Fruit fly (Drosophila melanogaster) whole organism, embryonic: Measurements from ENCODE around the gene CG32302.

ENCODE experiments used
- Ada2b ChIP-seq: fragments of 200-800 bp; sonication (Bioruptor generic); IDR thresholded peaks from 2 replicates; pipeline ENCODE4 v1.3.6; 2022; ENCODE audit warnings: missing biosample characterization, missing genetic modification characterization
- Adf1 ChIP-seq: fragments of 200-800 bp; sonication (Bioruptor generic); IDR thresholded peaks from 2 replicates; pipeline ENCODE4 v1.3.6; 2022; ENCODE audit warnings: missing biosample characterization, missing genetic modification characterization
- Asciz ChIP-seq: fragments of 200-800 bp; sonication (Bioruptor generic); optimal IDR thresholded peaks from 2 replicates; lab custom pipeline; 2017; ENCODE audit warnings: missing biosample characterization, mild to moderate bottlenecking, missing genetic modification characterization, missing genetic modification reagents
- Awh ChIP-seq: fragments of 200-800 bp; sonication (Bioruptor generic); IDR thresholded peaks from 2 replicates; pipeline ENCODE4, ENCODE4 v1.3.6; 2022; ENCODE audit warnings: missing biosample characterization, missing genetic modification characterization
- CG1024 ChIP-seq: fragments of 200-800 bp; sonication (Bioruptor generic); IDR thresholded peaks from 2 replicates; pipeline ENCODE4 v1.3.6; 2022; ENCODE audit warnings: missing biosample characterization, missing genetic modification characterization
- CG11093 ChIP-seq: fragments of 200-800 bp; sonication (Bioruptor generic); IDR thresholded peaks from 3 replicates; pipeline ENCODE4 v1.3.6; 2022; ENCODE audit warnings: missing biosample characterization, missing genetic modification characterization
- CG11723 ChIP-seq: fragments of 200-800 bp; sonication (Bioruptor generic); optimal IDR thresholded peaks from 2 replicates; lab custom pipeline; 2017; ENCODE audit warnings: missing biosample characterization, mild to moderate bottlenecking, missing genetic modification characterization
- CG14710 ChIP-seq: fragments of 200-800 bp; sonication (Bioruptor generic); optimal IDR thresholded peaks from 3 replicates; lab custom pipeline; 2019; ENCODE audit warnings: missing biosample characterization, mild to moderate bottlenecking, missing genetic modification characterization, moderate library complexity
- CG15601 ChIP-seq: fragments of 200-800 bp; sonication (Bioruptor generic); optimal IDR thresholded peaks from 3 replicates; lab custom pipeline; 2019; ENCODE audit warnings: missing biosample characterization, mild to moderate bottlenecking, missing genetic modification characterization, moderate library complexity
- CG17359 ChIP-seq: fragments of 200-800 bp; sonication (Bioruptor generic); optimal IDR thresholded peaks from 3 replicates; lab custom pipeline; 2018; ENCODE audit warnings: missing biosample characterization, mild to moderate bottlenecking, missing genetic modification characterization, moderate library complexity
- CG17612 ChIP-seq: fragments of 200-800 bp; sonication (Bioruptor generic); IDR thresholded peaks from 2 replicates; pipeline ENCODE4 v1.3.6; 2022; ENCODE audit warnings: missing biosample characterization, missing genetic modification characterization
- CG2129 ChIP-seq: fragments of 200-800 bp; sonication (Bioruptor generic); IDR thresholded peaks from 2 replicates; pipeline ENCODE4 v1.3.6; 2022; ENCODE audit warnings: missing biosample characterization, missing genetic modification characterization; ENCODE audit not compliant: partially characterized antibody
- CG3281 ChIP-seq: fragments of 200-800 bp; sonication (Bioruptor generic); optimal IDR thresholded peaks from 3 replicates; lab custom pipeline; 2017; ENCODE audit warnings: missing biosample characterization, mild to moderate bottlenecking, missing genetic modification characterization
- CG3995 ChIP-seq: fragments of 200-800 bp; sonication (Bioruptor generic); optimal IDR thresholded peaks from 3 replicates; lab custom pipeline; 2016; ENCODE audit warnings: missing biosample characterization, missing genetic modification characterization
- CG4730 ChIP-seq: fragments of 200-800 bp; sonication (Bioruptor generic); IDR thresholded peaks from 2 replicates; pipeline ENCODE4 v1.3.6; 2022; ENCODE audit warnings: missing biosample characterization, missing genetic modification characterization
- CG5245 ChIP-seq: fragments of 200-800 bp; sonication (Bioruptor generic); optimal IDR thresholded peaks from 3 replicates; lab custom pipeline; 2016; ENCODE audit warnings: missing biosample characterization, missing genetic modification characterization
- CG7372 ChIP-seq: fragments of 200-800 bp; sonication (Bioruptor generic); IDR thresholded peaks from 2 replicates; pipeline ENCODE4 v1.3.6; 2022; ENCODE audit warnings: missing biosample characterization, missing genetic modification characterization
- CG7928 ChIP-seq: fragments of 200-800 bp; sonication (Bioruptor generic); optimal IDR thresholded peaks from 2 replicates; lab custom pipeline; 2017; ENCODE audit warnings: missing biosample characterization, mild to moderate bottlenecking, missing genetic modification characterization
- CG9437 ChIP-seq: fragments of 200-800 bp; sonication (Bioruptor generic); optimal IDR thresholded peaks from 2 replicates; lab custom pipeline; 2018; ENCODE audit warnings: missing biosample characterization, mild to moderate bottlenecking, missing genetic modification characterization
- CG9609 ChIP-seq: fragments of 200-800 bp; sonication (Bioruptor generic); optimal IDR thresholded peaks from 3 replicates; lab custom pipeline; 2016; ENCODE audit warnings: missing biosample characterization, missing genetic modification characterization
- CG9797 ChIP-seq: fragments of 200-800 bp; sonication (Bioruptor generic); optimal IDR thresholded peaks from 3 replicates; lab custom pipeline; 2018; ENCODE audit warnings: missing biosample characterization, mild to moderate bottlenecking, missing genetic modification characterization
- Dll ChIP-seq: fragments of 200-800 bp; sonication (Bioruptor generic); IDR thresholded peaks from 4 replicates; pipeline ENCODE4 v1.3.6; 2022; ENCODE audit warnings: missing biosample characterization, missing genetic modification characterization; ENCODE audit not compliant: partially characterized antibody
- Doc3 ChIP-seq: fragments of 200-800 bp; sonication (Bioruptor generic); IDR thresholded peaks from 3 replicates; pipeline ENCODE4 v1.3.6; 2022; ENCODE audit warnings: missing biosample characterization, missing genetic modification characterization; ENCODE audit not compliant: partially characterized antibody
- GATAe ChIP-seq: fragments of 200-800 bp; sonication (Bioruptor generic); conservative IDR thresholded peaks from 2 replicates; pipeline ENCODE4 v1.3.6; 2022; ENCODE audit warnings: missing biosample characterization, missing genetic modification characterization
- Hr3 ChIP-seq: fragments of 200-800 bp; sonication (Bioruptor generic); optimal IDR thresholded peaks from 3 replicates; lab custom pipeline; 2016; ENCODE audit warnings: missing biosample characterization, missing genetic modification characterization
- Opbp ChIP-seq: fragments of 200-800 bp; sonication (Bioruptor generic); IDR thresholded peaks from 3 replicates; pipeline ENCODE4 v1.3.6; 2022; ENCODE audit warnings: missing biosample characterization, missing genetic modification characterization; ENCODE audit not compliant: partially characterized antibody
- Side ChIP-seq: fragments of 200-800 bp; sonication (Bioruptor generic); optimal IDR thresholded peaks from 2 replicates; lab custom pipeline; 2016; ENCODE audit warnings: missing biosample characterization, missing genetic modification characterization
- Sox100B ChIP-seq: fragments of 200-800 bp; sonication (Bioruptor generic); optimal IDR thresholded peaks from 3 replicates; lab custom pipeline; 2018; ENCODE audit warnings: missing biosample characterization, mild to moderate bottlenecking, missing genetic modification characterization
- Spps ChIP-seq: fragments of 200-800 bp; sonication (Bioruptor generic); optimal IDR thresholded peaks from 2 replicates; lab custom pipeline; 2018; ENCODE audit warnings: missing biosample characterization, mild to moderate bottlenecking, missing genetic modification characterization
- Sry-β ChIP-seq: fragments of 200-800 bp; sonication (Bioruptor generic); optimal IDR thresholded peaks from 2 replicates; lab custom pipeline; 2018; ENCODE audit warnings: missing biosample characterization, mild to moderate bottlenecking, missing genetic modification characterization, moderate library complexity
- Sry-δ ChIP-seq: fragments of 200-800 bp; sonication (Bioruptor generic); optimal IDR thresholded peaks from 2 replicates; lab custom pipeline; 2016; ENCODE audit warnings: missing biosample characterization, missing genetic modification characterization
- ap ChIP-seq: fragments of 200-800 bp; sonication (Bioruptor generic); IDR thresholded peaks from 2 replicates; pipeline ENCODE4 v1.3.6; 2022; ENCODE audit warnings: missing biosample characterization, missing genetic modification characterization
- corto ChIP-seq: fragments of 200-800 bp; sonication (Bioruptor generic); optimal IDR thresholded peaks from 2 replicates; lab custom pipeline; 2016; ENCODE audit warnings: missing biosample characterization, mild to moderate bottlenecking, missing genetic modification characterization, moderate library complexity
- disco-r ChIP-seq: fragments of 200-800 bp; sonication (Bioruptor generic); optimal IDR thresholded peaks from 2 replicates; lab custom pipeline; 2016; ENCODE audit warnings: missing biosample characterization, missing genetic modification characterization
- eyg ChIP-seq: fragments of 200-800 bp; sonication (Bioruptor generic); optimal IDR thresholded peaks from 3 replicates; lab custom pipeline; 2016; ENCODE audit warnings: missing biosample characterization, missing genetic modification characterization
- fd96Cb ChIP-seq: fragments of 200-800 bp; sonication (Bioruptor generic); optimal IDR thresholded peaks from 2 replicates; lab custom pipeline; 2018; ENCODE audit warnings: missing biosample characterization, mild to moderate bottlenecking, missing genetic modification characterization, moderate library complexity
- hb ChIP-seq: fragments of 200-800 bp; sonication (Bioruptor generic); IDR thresholded peaks from 3 replicates; pipeline ENCODE4 v1.3.6; 2022; ENCODE audit warnings: missing biosample characterization, missing genetic modification characterization; ENCODE audit not compliant: partially characterized antibody
- inv ChIP-seq: fragments of 200-800 bp; sonication (Bioruptor generic); IDR thresholded peaks from 2 replicates; pipeline ENCODE4 v1.3.6; 2022; ENCODE audit warnings: missing biosample characterization, missing genetic modification characterization; ENCODE audit not compliant: partially characterized antibody
- lbe ChIP-seq: fragments of 200-800 bp; sonication (Bioruptor generic); optimal IDR thresholded peaks from 2 replicates; lab custom pipeline; 2016; ENCODE audit warnings: missing biosample characterization, mild to moderate bottlenecking, missing genetic modification characterization
- lmd ChIP-seq: fragments of 200-800 bp; sonication (Bioruptor generic); IDR thresholded peaks from 2 replicates; pipeline ENCODE4 v1.3.6; 2022; ENCODE audit warnings: missing biosample characterization, missing genetic modification characterization
- ranshi ChIP-seq: fragments of 200-800 bp; sonication (Bioruptor generic); IDR thresholded peaks from 2 replicates; pipeline ENCODE4 v1.3.6; 2022; ENCODE audit warnings: missing biosample characterization, missing genetic modification characterization
- ro ChIP-seq: fragments of 200-800 bp; sonication (Bioruptor generic); IDR thresholded peaks from 2 replicates; pipeline ENCODE4 v1.3.6; 2022; ENCODE audit warnings: missing biosample characterization, missing genetic modification characterization
- row ChIP-seq: fragments of 200-800 bp; sonication (Bioruptor generic); IDR thresholded peaks from 3 replicates; pipeline ENCODE4 v1.3.6; 2022; ENCODE audit warnings: missing biosample characterization, missing genetic modification characterization
- sob ChIP-seq: fragments of 200-800 bp; sonication (Bioruptor generic); IDR thresholded peaks from 2 replicates; pipeline ENCODE4 v1.3.6; 2022; ENCODE audit warnings: missing biosample characterization, missing genetic modification characterization
- stwl ChIP-seq: fragments of 200-800 bp; sonication (Bioruptor generic); optimal IDR thresholded peaks from 3 replicates; lab custom pipeline; 2018; ENCODE audit warnings: missing biosample characterization, mild to moderate bottlenecking, missing genetic modification characterization, moderate library complexity
- tll ChIP-seq, 2 experiments: fragments of 200-800 bp in 1 of 2; fragments of >200 bp in 1 of 2; sonication (Bioruptor generic) in 1 of 2; optimal IDR thresholded peaks; 2 replicates each; lab custom pipeline; 2017 to 2019; ENCODE audit warnings: missing biosample characterization in 2 of 2, missing genetic modification characterization in 2 of 2, mild to moderate bottlenecking in 1 of 2, moderate library complexity in 1 of 2
- trh ChIP-seq: fragments of 200-800 bp; sonication (Bioruptor generic); optimal IDR thresholded peaks from 2 replicates; lab custom pipeline; 2016; ENCODE audit warnings: missing biosample characterization, missing genetic modification characterization
- wek ChIP-seq: fragments of 200-800 bp; sonication (Bioruptor generic); optimal IDR thresholded peaks from 3 replicates; lab custom pipeline; 2018; ENCODE audit warnings: missing biosample characterization, mild to moderate bottlenecking, missing genetic modification characterization, moderate library complexity
- zen2 ChIP-seq: fragments of 200-800 bp; sonication (Bioruptor generic); IDR thresholded peaks from 3 replicates; pipeline ENCODE4 v1.3.6; 2022; ENCODE audit warnings: missing biosample characterization, missing genetic modification characterization; ENCODE audit not compliant: partially characterized antibody

The CG32302 gene

dm6 chr3L:2265692-2266444 lies 2.8 kb upstream of the CG32302 start, which contains the start of the genes ecd and CG13806 (continued):
- peak; percentile 16 for TF ChIP-seq CG15601 (tag; lab: Kevin White, UChicago)
- peak; percentile 96 for TF ChIP-seq inv
- TF ChIP-seq wek, result no peak
- no peak for TF ChIP-seq Ada2b (GFP tag; lab: Robert Waterston, UW)
- no peak for TF ChIP-seq CG3281
- peak; percentile 17 for TF ChIP-seq CG7928 (GFP tag; lab: Kevin White, UChicago)
- no peak for TF ChIP-seq Spps (tag; lab: Kevin White, UChicago)
- TF ChIP-seq Doc3, result peak; percentile 93
- TF ChIP-seq Hr3 (GFP tag; lab: Kevin White, UChicago), result no peak
- TF ChIP-seq Sry-β (GFP tag; lab: Kevin White, UChicago), result no peak
- TF ChIP-seq ranshi (GFP tag; lab: Robert Waterston, UW), result peak; percentile 35; the same call in 1 of the 2 replicates
- no peak for TF ChIP-seq CG11093 (GFP tag; lab: Robert Waterston, UW)
- peak; percentile 87 for TF ChIP-seq zen2 (GFP tag; lab: Robert Waterston, UW)
- no peak for TF ChIP-seq CG17612 (GFP tag; lab: Robert Waterston, UW)
- TF ChIP-seq ap (GFP tag; lab: Robert Waterston, UW), result no peak
- no peak for TF ChIP-seq corto
- no peak for TF ChIP-seq ro
- peak; percentile 56 for TF ChIP-seq Adf1 (GFP tag; lab: Robert Waterston, UW)
- TF ChIP-seq Sry-δ (GFP tag; lab: Kevin White, UChicago), result peak; percentile 98
- peak; percentile 73 for TF ChIP-seq CG14710 (tag; lab: Kevin White, UChicago)
- TF ChIP-seq CG9609 (GFP tag; lab: Kevin White, UChicago), result peak; percentile 51
- no peak for TF ChIP-seq lbe (GFP tag; lab: Kevin White, UChicago)
- TF ChIP-seq Sox100B (GFP tag; lab: Kevin White, UChicago), result no peak
- no peak for TF ChIP-seq CG7372 (GFP tag; lab: Robert Waterston, UW)
- TF ChIP-seq row (GFP tag; lab: Robert Waterston, UW), result peak; percentile 95
- no peak for TF ChIP-seq eyg (GFP tag; lab: Kevin White, UChicago)
- TF ChIP-seq CG11723 (GFP tag; lab: Kevin White, UChicago), result no peak
- TF ChIP-seq hb (GFP tag; lab: Robert Waterston, UW), result peak; percentile 89
- no peak for TF ChIP-seq Asciz (GFP tag; lab: Kevin White, UChicago)
- TF ChIP-seq CG1024 (GFP tag; lab: Robert Waterston, UW), result no peak
- TF ChIP-seq Awh (GFP tag; lab: Robert Waterston, UW), result no peak
- no peak for TF ChIP-seq CG17359 (tag; lab: Kevin White, UChicago)
- TF ChIP-seq GATAe, result no peak
- TF ChIP-seq CG4730 (GFP tag; lab: Robert Waterston, UW), result no peak
- no peak for TF ChIP-seq CG9437 (GFP tag; lab: Kevin White, UChicago)
- TF ChIP-seq sob (GFP tag; lab: Robert Waterston, UW), result peak; percentile 71
- peak; percentile 55 for TF ChIP-seq CG3995 (GFP tag; lab: Kevin White, UChicago)
- peak; percentile 76 for TF ChIP-seq CG2129 (GFP tag; lab: Robert Waterston, UW)
- TF ChIP-seq fd96Cb (tag; lab: Kevin White, UChicago), result no peak
- no peak for TF ChIP-seq tll (GFP tag; optimal IDR thresholded peaks at IDR 0.05; lab: Kevin White, UChicago)
- TF ChIP-seq Opbp (GFP tag; lab: Robert Waterston, UW), result peak; percentile 98
- peak; percentile 90 for TF ChIP-seq Dll
- peak; percentile 74 for TF ChIP-seq stwl (tag; lab: Kevin White, UChicago)
- TF ChIP-seq trh (GFP tag; lab: Kevin White, UChicago), result peak; percentile 14
- peak; percentile 50 for TF ChIP-seq CG9797 (GFP tag; lab: Kevin White, UChicago)
- TF ChIP-seq lmd (GFP tag; lab: Robert Waterston, UW), result peak; percentile 29; the same call in 1 of the 2 replicates
- peak; percentile 17 for TF ChIP-seq Side (GFP tag; lab: Kevin White, UChicago)
- peak; percentile 4 for TF ChIP-seq CG5245 (GFP tag; lab: Kevin White, UChicago)
- TF ChIP-seq disco-r (GFP tag; lab: Kevin White, UChicago), result peak; percentile 24
